Fruit fly (Drosophila melanogaster) whole organism, embryonic: Measurements from ENCODE around the gene CG13622.

Source experiments
- ATbp ChIP-seq: fragments of 200-800 bp; sonication (Bioruptor generic); optimal IDR thresholded peaks from 2 replicates; lab custom pipeline; 2017; ENCODE audit warnings: missing biosample characterization, mild to moderate bottlenecking, missing genetic modification characterization, missing genetic modification reagents
- B-H2 ChIP-seq: fragments of 200-800 bp; sonication (Bioruptor generic); optimal IDR thresholded peaks from 2 replicates; lab custom pipeline; 2018; ENCODE audit warnings: missing biosample characterization, mild to moderate bottlenecking, missing genetic modification characterization
- BEAF-32 ChIP-seq: fragments of 200-800 bp; sonication (Bioruptor generic); optimal IDR thresholded peaks from 3 replicates; lab custom pipeline; 2017; ENCODE audit warnings: missing biosample characterization, missing genetic modification characterization, mild to moderate bottlenecking, moderate library complexity, missing genetic modification reagents
- BtbVII ChIP-seq: fragments of 200-800 bp; sonication (Bioruptor generic); optimal IDR thresholded peaks from 3 replicates; lab custom pipeline; 2017; ENCODE audit warnings: missing biosample characterization, mild to moderate bottlenecking, missing genetic modification characterization
- CG10274 ChIP-seq: fragments of 200-800 bp; sonication (Bioruptor generic); optimal IDR thresholded peaks from 3 replicates; lab custom pipeline; 2017; ENCODE audit warnings: missing biosample characterization, mild to moderate bottlenecking, missing genetic modification characterization
- CG12104 ChIP-seq: fragments of 200-800 bp; sonication (Bioruptor generic); optimal IDR thresholded peaks from 3 replicates; lab custom pipeline; 2016; ENCODE audit warnings: missing biosample characterization, missing genetic modification characterization
- CG12659 ChIP-seq: fragments of 200-800 bp; sonication (Bioruptor generic); optimal IDR thresholded peaks from 3 replicates; lab custom pipeline; 2017; ENCODE audit warnings: mild to moderate bottlenecking, missing biosample characterization, missing genetic modification reagents, missing genetic modification characterization
- CG12769 ChIP-seq: fragments of 200-800 bp; sonication (Bioruptor generic); optimal IDR thresholded peaks from 2 replicates; lab custom pipeline; 2019; ENCODE audit warnings: missing biosample characterization, mild to moderate bottlenecking, missing genetic modification characterization, moderate library complexity
- CG14710 ChIP-seq: fragments of 200-800 bp; sonication (Bioruptor generic); optimal IDR thresholded peaks from 3 replicates; lab custom pipeline; 2019; ENCODE audit warnings: missing biosample characterization, mild to moderate bottlenecking, missing genetic modification characterization, moderate library complexity
- CG15073 ChIP-seq: fragments of 200-800 bp; sonication (Bioruptor generic); optimal IDR thresholded peaks from 2 replicates; lab custom pipeline; 2016; ENCODE audit warnings: missing biosample characterization, missing genetic modification characterization
- CG17829 ChIP-seq: fragments of 200-800 bp; optimal IDR thresholded peaks from 2 replicates; lab custom pipeline; 2019; ENCODE audit warnings: missing biosample characterization, mild to moderate bottlenecking, missing genetic modification characterization, moderate library complexity
- CG31388 ChIP-seq: fragments of 200-800 bp; sonication (Bioruptor generic); optimal IDR thresholded peaks from 2 replicates; lab custom pipeline; 2016; ENCODE audit warnings: missing biosample characterization, missing genetic modification characterization
- CG3281 ChIP-seq: fragments of 200-800 bp; sonication (Bioruptor generic); optimal IDR thresholded peaks from 3 replicates; lab custom pipeline; 2017; ENCODE audit warnings: missing biosample characterization, mild to moderate bottlenecking, missing genetic modification characterization
- CG3838 ChIP-seq: fragments of 200-800 bp; sonication (Bioruptor generic); optimal IDR thresholded peaks from 3 replicates; lab custom pipeline; 2016; ENCODE audit warnings: missing biosample characterization, missing genetic modification characterization
- CG4404 ChIP-seq: fragments of 200-800 bp; sonication (Bioruptor generic); IDR thresholded peaks from 2 replicates; pipeline ENCODE4 v1.3.6; 2022; ENCODE audit warnings: missing biosample characterization, missing genetic modification characterization
- CG4730 ChIP-seq: fragments of 200-800 bp; sonication (Bioruptor generic); IDR thresholded peaks from 2 replicates; pipeline ENCODE4 v1.3.6; 2022; ENCODE audit warnings: missing biosample characterization, missing genetic modification characterization
- CG4820 ChIP-seq: fragments of 200-800 bp; sonication (Bioruptor generic); optimal IDR thresholded peaks from 3 replicates; lab custom pipeline; 2016; ENCODE audit warnings: missing biosample characterization, missing genetic modification characterization
- CG4854 ChIP-seq: fragments of 200-800 bp; sonication (Bioruptor generic); optimal IDR thresholded peaks from 2 replicates; lab custom pipeline; 2016; ENCODE audit warnings: missing biosample characterization, missing genetic modification characterization, inconsistent platforms
- CG8478 ChIP-seq: fragments of >200 bp; optimal IDR thresholded peaks from 2 replicates; lab custom pipeline; 2018
- CG9932 ChIP-seq: fragments of 200-800 bp; sonication (Bioruptor generic); IDR thresholded peaks from 2 replicates; pipeline ENCODE4 v1.3.6; 2022; ENCODE audit warnings: missing biosample characterization, missing genetic modification characterization
- Deaf1 ChIP-seq: fragments of 200-800 bp; optimal IDR thresholded peaks from 3 replicates; lab custom pipeline; 2019; ENCODE audit warnings: missing biosample characterization, mild to moderate bottlenecking, missing genetic modification characterization, moderate library complexity
- Dfd ChIP-seq, 2 experiments: fragments of >200 bp; optimal IDR thresholded peaks; 2 replicates each; lab custom pipeline; 2017; ENCODE audit warnings: missing biosample characterization in 2 of 2, missing genetic modification characterization in 2 of 2
- Doc2 ChIP-seq: fragments of 200-800 bp; sonication (Bioruptor generic); IDR thresholded peaks from 2 replicates; pipeline ENCODE4 v1.3.6; 2022; ENCODE audit warnings: missing biosample characterization, missing genetic modification characterization
- Doc3 ChIP-seq: fragments of 200-800 bp; sonication (Bioruptor generic); IDR thresholded peaks from 3 replicates; pipeline ENCODE4 v1.3.6; 2022; ENCODE audit warnings: missing biosample characterization, missing genetic modification characterization; ENCODE audit not compliant: partially characterized antibody
- Gsc ChIP-seq: fragments of 200-800 bp; sonication (Bioruptor generic); IDR thresholded peaks from 2 replicates; pipeline ENCODE4 v1.3.6; 2022; ENCODE audit warnings: missing biosample characterization, missing genetic modification characterization
- HHEX ChIP-seq: fragments of 200-800 bp; sonication (Bioruptor generic); optimal IDR thresholded peaks from 3 replicates; lab custom pipeline; 2017; ENCODE audit warnings: missing biosample characterization, mild to moderate bottlenecking, missing genetic modification characterization, missing genetic modification reagents
- Nf-YB ChIP-seq: fragments of 200-800 bp; sonication (Bioruptor generic); optimal IDR thresholded peaks from 3 replicates; lab custom pipeline; 2019; ENCODE audit warnings: missing biosample characterization, mild to moderate bottlenecking, missing genetic modification characterization, moderate library complexity
- Oli ChIP-seq: fragments of 200-800 bp; sonication (Bioruptor generic); optimal IDR thresholded peaks from 2 replicates; lab custom pipeline; 2018; ENCODE audit warnings: missing biosample characterization, mild to moderate bottlenecking, missing genetic modification characterization, moderate library complexity
- Optix ChIP-seq: fragments of 200-800 bp; sonication (Bioruptor generic); IDR thresholded peaks from 3 replicates; pipeline ENCODE4 v1.3.6; 2022; ENCODE audit warnings: missing biosample characterization, missing genetic modification characterization
- Rx ChIP-seq: fragments of 200-800 bp; sonication (Bioruptor generic); IDR thresholded peaks from 2 replicates; pipeline ENCODE4 v1.3.6; 2022; ENCODE audit warnings: missing biosample characterization, missing genetic modification characterization
- Sox102F ChIP-seq: fragments of 200-800 bp; sonication (Bioruptor generic); optimal IDR thresholded peaks from 2 replicates; lab custom pipeline; 2018; ENCODE audit warnings: missing biosample characterization, mild to moderate bottlenecking, missing genetic modification characterization, moderate library complexity
- Spps ChIP-seq: fragments of 200-800 bp; sonication (Bioruptor generic); optimal IDR thresholded peaks from 2 replicates; lab custom pipeline; 2018; ENCODE audit warnings: missing biosample characterization, mild to moderate bottlenecking, missing genetic modification characterization
- Sry-δ ChIP-seq: fragments of 200-800 bp; sonication (Bioruptor generic); optimal IDR thresholded peaks from 2 replicates; lab custom pipeline; 2016; ENCODE audit warnings: missing biosample characterization, missing genetic modification characterization
- Ssrp ChIP-seq: fragments of 200-800 bp; sonication (Bioruptor generic); optimal IDR thresholded peaks from 2 replicates; lab custom pipeline; 2018; ENCODE audit warnings: missing biosample characterization, mild to moderate bottlenecking, missing genetic modification characterization, moderate library complexity
- Taf1 ChIP-seq: fragments of 200-800 bp; sonication (Bioruptor generic); IDR thresholded peaks from 2 replicates; pipeline ENCODE4 v1.3.6; 2022; ENCODE audit warnings: missing biosample characterization, missing genetic modification characterization
- bcd ChIP-seq: fragments of 200-800 bp; sonication (Bioruptor generic); optimal IDR thresholded peaks from 2 replicates; lab custom pipeline; 2017; ENCODE audit warnings: missing biosample characterization, mild to moderate bottlenecking, missing genetic modification characterization
- bsh ChIP-seq, 2 experiments: fragments of 200-800 bp; sonication (Bioruptor generic); optimal IDR thresholded peaks; 2 replicates each; lab custom pipeline; 2017 to 2018; ENCODE audit warnings: mild to moderate bottlenecking in 2 of 2, missing biosample characterization in 2 of 2, missing genetic modification characterization in 2 of 2, moderate library complexity in 1 of 2
- chn ChIP-seq: fragments of 200-800 bp; sonication (Bioruptor generic); optimal IDR thresholded peaks from 2 replicates; lab custom pipeline; 2016; ENCODE audit warnings: missing biosample characterization, missing genetic modification characterization
- dan ChIP-seq: fragments of 200-800 bp; sonication (Bioruptor generic); IDR thresholded peaks from 2 replicates; pipeline ENCODE4 v1.3.6; 2022; ENCODE audit warnings: missing biosample characterization, missing genetic modification characterization
- danr ChIP-seq: fragments of 200-800 bp; sonication (Bioruptor generic); IDR thresholded peaks from 2 replicates; pipeline ENCODE4 v1.3.6; 2022; ENCODE audit warnings: missing biosample characterization, missing genetic modification characterization
- exex ChIP-seq: fragments of 200-800 bp; sonication (Bioruptor generic); optimal IDR thresholded peaks from 4 replicates; lab custom pipeline; 2018; ENCODE audit warnings: missing biosample characterization, mild to moderate bottlenecking, missing genetic modification characterization, moderate library complexity
- fd3F ChIP-seq: fragments of 200-800 bp; sonication (Bioruptor generic); optimal IDR thresholded peaks from 2 replicates; lab custom pipeline; 2018; ENCODE audit warnings: missing biosample characterization, mild to moderate bottlenecking, missing genetic modification characterization, moderate library complexity
- fu2 ChIP-seq: fragments of 200-800 bp; sonication (Bioruptor generic); optimal IDR thresholded peaks from 2 replicates; lab custom pipeline; 2016; ENCODE audit warnings: missing biosample characterization, missing genetic modification characterization
- gsb-n ChIP-seq: fragments of 200-800 bp; sonication (Bioruptor generic); optimal IDR thresholded peaks from 3 replicates; lab custom pipeline; 2018; ENCODE audit warnings: missing biosample characterization, mild to moderate bottlenecking, missing genetic modification characterization
- ind ChIP-seq: fragments of 200-800 bp; sonication (Bioruptor generic); optimal IDR thresholded peaks from 3 replicates; lab custom pipeline; 2016; ENCODE audit warnings: missing biosample characterization, missing genetic modification characterization
- kni ChIP-seq: fragments of 200-800 bp; sonication (Bioruptor generic); optimal IDR thresholded peaks from 3 replicates; lab custom pipeline; 2017; ENCODE audit warnings: mild to moderate bottlenecking, missing biosample characterization, missing genetic modification reagents, missing genetic modification characterization
- lab ChIP-seq: fragments of 200-800 bp; sonication (Bioruptor generic); optimal IDR thresholded peaks from 3 replicates; lab custom pipeline; 2017; ENCODE audit warnings: missing biosample characterization, missing genetic modification characterization, mild to moderate bottlenecking, moderate library complexity, missing genetic modification reagents
- lbe ChIP-seq: fragments of 200-800 bp; sonication (Bioruptor generic); optimal IDR thresholded peaks from 2 replicates; lab custom pipeline; 2016; ENCODE audit warnings: missing biosample characterization, mild to moderate bottlenecking, missing genetic modification characterization
- sisA ChIP-seq: fragments of 200-800 bp; sonication (Bioruptor generic); IDR thresholded peaks from 2 replicates; pipeline ENCODE4 v1.3.6; 2022; ENCODE audit warnings: missing biosample characterization, missing genetic modification characterization
- ssp ChIP-seq: fragments of 200-800 bp; sonication (Bioruptor generic); IDR thresholded peaks from 2 replicates; pipeline ENCODE4 v1.3.6; 2022; ENCODE audit warnings: missing biosample characterization, missing genetic modification characterization
- tgo ChIP-seq: fragments of 200-800 bp; sonication (Bioruptor generic); IDR thresholded peaks from 3 replicates; pipeline ENCODE4 v1.3.6; 2022; ENCODE audit warnings: missing biosample characterization, missing genetic modification characterization
- trem ChIP-seq: fragments of 200-800 bp; optimal IDR thresholded peaks from 3 replicates; lab custom pipeline; 2019; ENCODE audit warnings: missing biosample characterization, mild to moderate bottlenecking, missing genetic modification characterization, moderate library complexity

The CG13622 gene

dm6 chr3R:24518150-24518580 lies 5.3 kb downstream of the CG13622 start, which contains the start of gene Pp1alpha-96A (continued):
- TF ChIP-seq HHEX (GFP tag; lab: Kevin White, UChicago) (no peak), CG4404 (GFP tag; lab: Robert Waterston, UW) (no peak), kni (GFP tag; lab: Kevin White, UChicago) (no peak), exex (tag; lab: Kevin White, UChicago) (no peak), CG12104 (GFP tag; lab: Kevin White, UChicago) (no peak), Ssrp (tag; lab: Kevin White, UChicago) (no peak), BEAF-32 (GFP tag; lab: Kevin White, UChicago) (peak; percentile 90), Dfd (GFP tag; optimal IDR thresholded peaks at IDR 0.05; lab: Kevin White, UChicago) (no peak), CG15073 (GFP tag; lab: Kevin White, UChicago) (no peak), Doc3 (GFP tag; lab: Robert Waterston, UW) (peak; percentile 78), Spps (tag; lab: Kevin White, UChicago) (no peak), CG10274 (GFP tag; lab: Kevin White, UChicago) (no peak), Sry-δ (GFP tag; lab: Kevin White, UChicago) (peak; percentile 93), Optix (GFP tag; lab: Robert Waterston, UW) (no peak), CG31388 (GFP tag; lab: Kevin White, UChicago) (no peak), trem (tag; lab: Kevin White, UChicago) (peak; percentile 55), Gsc (GFP tag; lab: Robert Waterston, UW) (no peak), B-H2 (GFP tag; lab: Kevin White, UChicago) (no peak), ATbp (no peak), Nf-YB (GFP tag; lab: Kevin White, UChicago) (no peak), CG3281 (GFP tag; lab: Kevin White, UChicago) (no peak), CG4820 (GFP tag; lab: Kevin White, UChicago) (no peak), CG4730 (no peak), Rx (no peak), gsb-n (tag; lab: Kevin White, UChicago) (no peak), Taf1 (no peak), bcd (GFP tag; lab: Kevin White, UChicago) (no peak), CG17829 (tag; lab: Kevin White, UChicago) (no peak), fu2 (GFP tag; lab: Kevin White, UChicago) (no peak), Deaf1 (tag; lab: Kevin White, UChicago) (no peak), Sox102F (GFP tag; lab: Kevin White, UChicago) (no peak), CG14710 (tag; lab: Kevin White, UChicago) (peak; percentile 53), CG4854 (GFP tag; lab: Kevin White, UChicago) (no peak), danr (GFP tag; lab: Robert Waterston, UW) (no peak), tgo (GFP tag; lab: Robert Waterston, UW) (no peak), CG12769 (no peak), lab (GFP tag; lab: Kevin White, UChicago) (no peak), CG12659 (peak; percentile 52), bsh (GFP tag; optimal IDR thresholded peaks at IDR 0.05; lab: Kevin White, UChicago) (no peak), BtbVII (GFP tag; lab: Kevin White, UChicago) (no peak), chn (no peak), lbe (GFP tag; lab: Kevin White, UChicago) (no peak), CG9932 (GFP tag; lab: Robert Waterston, UW) (peak; percentile 40), CG8478 (lab: Kevin White, UChicago) (no peak), ssp (no peak), Oli (tag; lab: Kevin White, UChicago) (no peak), fd3F (GFP tag; lab: Kevin White, UChicago) (no peak), sisA (GFP tag; lab: Robert Waterston, UW) (no peak), CG3838 (GFP tag; lab: Kevin White, UChicago) (no peak), ind (GFP tag; lab: Kevin White, UChicago) (peak; percentile 11), dan (GFP tag; lab: Robert Waterston, UW) (no peak), Doc2 (GFP tag; lab: Robert Waterston, UW) (no peak)
